Fruit fly (Drosophila melanogaster): ENCODE measurements around the gene Neu2.

DNA sequence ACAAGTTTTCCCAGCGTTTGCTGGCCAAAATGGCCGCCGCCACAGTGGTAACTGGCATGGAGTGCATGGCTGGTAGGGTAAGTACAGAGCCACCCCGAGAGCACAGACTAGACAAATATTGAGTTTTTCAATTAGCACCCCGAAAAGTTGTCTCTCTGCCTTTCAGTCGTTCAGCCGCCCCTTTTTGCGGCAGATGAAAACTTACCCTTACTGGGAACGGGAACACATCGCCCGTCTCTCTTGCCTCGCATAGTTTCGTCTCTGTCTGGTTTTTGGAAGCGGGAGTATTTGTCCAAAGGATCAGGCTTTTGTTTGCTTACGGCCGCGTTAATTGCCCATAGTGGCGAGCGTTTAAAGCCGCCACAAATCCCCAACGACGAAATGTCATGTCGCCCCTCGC is 31.6 kb downstream of the Neu2 start:
- TF ChIP-seq CG8632 (GFP tag; optimal IDR thresholded peaks at IDR 0.05) (no peak), Hr39 (GFP tag; optimal IDR thresholded peaks at IDR 0.05) (no peak), Blimp-1 (GFP tag; optimal IDR thresholded peaks at IDR 0.05) (no peak), Ets21C (GFP tag; optimal IDR thresholded peaks at IDR 0.05) (no peak), CG15336 (GFP tag; IDR thresholded peaks at IDR 0.05) (no peak), spab (GFP tag; optimal IDR thresholded peaks at IDR 0.05) (no peak), CG6808 (GFP tag; optimal IDR thresholded peaks at IDR 0.05) (no peak), CG6854 (GFP tag; optimal IDR thresholded peaks at IDR 0.05) (no peak), net (GFP tag; optimal IDR thresholded peaks at IDR 0.05) (no peak), Eip93F (GFP tag; optimal IDR thresholded peaks at IDR 0.05) (no peak), Gug (GFP tag; IDR thresholded peaks at IDR 0.05) (no peak)

All from whole organism, prepupa.